Fruit fly (Drosophila melanogaster) whole organism, embryonic: Measurements from ENCODE around the gene sau.

ENCODE experiments used
- Abd-B ChIP-seq: fragments of 200-800 bp; sonication (Bioruptor generic); optimal IDR thresholded peaks from 2 replicates; lab custom pipeline; 2018; ENCODE audit warnings: missing biosample characterization, mild to moderate bottlenecking, missing genetic modification characterization, moderate library complexity
- Blimp-1 ChIP-seq: fragments of 200-800 bp; sonication (Bioruptor generic); optimal IDR thresholded peaks from 3 replicates; lab custom pipeline; 2018; ENCODE audit warnings: missing biosample characterization, missing genetic modification characterization, mild to moderate bottlenecking, moderate library complexity, missing genetic modification reagents
- CG10565 ChIP-seq: fragments of 200-800 bp; sonication (Bioruptor generic); optimal IDR thresholded peaks from 3 replicates; lab custom pipeline; 2016; ENCODE audit warnings: missing biosample characterization, mild to moderate bottlenecking, missing genetic modification characterization
- CG10959 ChIP-seq: fragments of 200-800 bp; sonication (Bioruptor generic); IDR thresholded peaks from 2 replicates; pipeline ENCODE4 v1.3.6; 2022; ENCODE audit warnings: missing biosample characterization, missing genetic modification characterization
- CG11456 ChIP-seq: fragments of 200-800 bp; sonication (Bioruptor generic); IDR thresholded peaks from 3 replicates; pipeline ENCODE4 v1.3.6; 2022; ENCODE audit warnings: missing biosample characterization, missing genetic modification characterization
- CG1233 ChIP-seq: fragments of 200-800 bp; sonication (Bioruptor generic); optimal IDR thresholded peaks from 4 replicates; lab custom pipeline; 2018; ENCODE audit warnings: missing biosample characterization, mild to moderate bottlenecking, missing genetic modification characterization
- CG15479 ChIP-seq: fragments of 200-800 bp; sonication (Bioruptor generic); optimal IDR thresholded peaks from 3 replicates; lab custom pipeline; 2019; ENCODE audit warnings: missing biosample characterization, mild to moderate bottlenecking, missing genetic modification characterization, moderate library complexity
- CG15601 ChIP-seq: fragments of 200-800 bp; sonication (Bioruptor generic); optimal IDR thresholded peaks from 3 replicates; lab custom pipeline; 2019; ENCODE audit warnings: missing biosample characterization, mild to moderate bottlenecking, missing genetic modification characterization, moderate library complexity
- CG17568 ChIP-seq: fragments of 200-800 bp; sonication (Bioruptor generic); optimal IDR thresholded peaks from 2 replicates; lab custom pipeline; 2018; ENCODE audit warnings: missing biosample characterization, mild to moderate bottlenecking, missing genetic modification characterization, moderate library complexity
- CG18619 ChIP-seq: fragments of 200-800 bp; sonication (Bioruptor generic); optimal IDR thresholded peaks from 3 replicates; lab custom pipeline; 2017; ENCODE audit warnings: missing biosample characterization, mild to moderate bottlenecking, missing genetic modification characterization
- CG2116 ChIP-seq: fragments of 200-800 bp; sonication (Bioruptor generic); optimal IDR thresholded peaks from 3 replicates; lab custom pipeline; 2018; ENCODE audit warnings: missing biosample characterization, mild to moderate bottlenecking, missing genetic modification characterization
- CG3281 ChIP-seq: fragments of 200-800 bp; sonication (Bioruptor generic); optimal IDR thresholded peaks from 3 replicates; lab custom pipeline; 2017; ENCODE audit warnings: missing biosample characterization, mild to moderate bottlenecking, missing genetic modification characterization
- CG4854 ChIP-seq: fragments of 200-800 bp; sonication (Bioruptor generic); optimal IDR thresholded peaks from 2 replicates; lab custom pipeline; 2016; ENCODE audit warnings: missing biosample characterization, missing genetic modification characterization, inconsistent platforms
- CG7372 ChIP-seq: fragments of 200-800 bp; sonication (Bioruptor generic); IDR thresholded peaks from 2 replicates; pipeline ENCODE4 v1.3.6; 2022; ENCODE audit warnings: missing biosample characterization, missing genetic modification characterization
- CG7963 ChIP-seq: fragments of 200-800 bp; sonication (Bioruptor generic); IDR thresholded peaks from 3 replicates; pipeline ENCODE4 v1.3.6; 2022; ENCODE audit warnings: missing biosample characterization, missing genetic modification characterization; ENCODE audit not compliant: partially characterized antibody
- CG9727 ChIP-seq: fragments of 200-800 bp; sonication (Bioruptor generic); optimal IDR thresholded peaks from 3 replicates; lab custom pipeline; 2017; ENCODE audit warnings: missing biosample characterization, mild to moderate bottlenecking, missing genetic modification characterization
- CoRest ChIP-seq: fragments of 200-800 bp; sonication (Bioruptor generic); optimal IDR thresholded peaks from 3 replicates; lab custom pipeline; 2018; ENCODE audit warnings: missing biosample characterization, mild to moderate bottlenecking, missing genetic modification characterization, moderate library complexity
- Dek ChIP-seq: fragments of 200-800 bp; sonication (Bioruptor generic); optimal IDR thresholded peaks from 3 replicates; lab custom pipeline; 2019; ENCODE audit warnings: missing biosample characterization, mild to moderate bottlenecking, missing genetic modification characterization, moderate library complexity
- Dfd ChIP-seq, 2 experiments: fragments of >200 bp; optimal IDR thresholded peaks; 2 replicates each; lab custom pipeline; 2017; ENCODE audit warnings: missing biosample characterization in 2 of 2, missing genetic modification characterization in 2 of 2
- Dip3 ChIP-seq: fragments of 200-800 bp; sonication (Bioruptor generic); optimal IDR thresholded peaks from 3 replicates; lab custom pipeline; 2016; ENCODE audit warnings: missing biosample characterization, missing genetic modification characterization
- Elba2 ChIP-seq: fragments of 200-800 bp; sonication (Bioruptor generic); optimal IDR thresholded peaks from 3 replicates; lab custom pipeline; 2016; ENCODE audit warnings: missing biosample characterization, missing genetic modification characterization
- Gug ChIP-seq: fragments of 200-800 bp; sonication (Bioruptor generic); IDR thresholded peaks from 4 replicates; pipeline ENCODE4 v1.3.6; 2022; ENCODE audit warnings: missing biosample characterization, missing genetic modification characterization
- HHEX ChIP-seq: fragments of 200-800 bp; sonication (Bioruptor generic); optimal IDR thresholded peaks from 3 replicates; lab custom pipeline; 2017; ENCODE audit warnings: missing biosample characterization, mild to moderate bottlenecking, missing genetic modification characterization, missing genetic modification reagents
- HLHmδ ChIP-seq: fragments of 200-800 bp; sonication (Bioruptor generic); optimal IDR thresholded peaks from 2 replicates; lab custom pipeline; 2018; ENCODE audit warnings: missing biosample characterization, mild to moderate bottlenecking, missing genetic modification characterization, moderate library complexity
- HmgD ChIP-seq: fragments of 200-800 bp; sonication (Bioruptor generic); optimal IDR thresholded peaks from 3 replicates; lab custom pipeline; 2016; ENCODE audit warnings: missing biosample characterization, missing genetic modification characterization
- MBD-R2 ChIP-seq: fragments of 200-800 bp; sonication (Bioruptor generic); IDR thresholded peaks from 2 replicates; pipeline ENCODE4 v1.3.6; 2022; ENCODE audit warnings: missing biosample characterization, missing genetic modification characterization
- MESR4 ChIP-seq: fragments of 200-800 bp; sonication (Bioruptor generic); optimal IDR thresholded peaks from 2 replicates; lab custom pipeline; 2018; ENCODE audit warnings: missing biosample characterization, mild to moderate bottlenecking, missing genetic modification characterization, moderate library complexity
- Sox102F ChIP-seq: fragments of 200-800 bp; sonication (Bioruptor generic); optimal IDR thresholded peaks from 2 replicates; lab custom pipeline; 2018; ENCODE audit warnings: missing biosample characterization, mild to moderate bottlenecking, missing genetic modification characterization, moderate library complexity
- ab ChIP-seq: fragments of 200-800 bp; sonication (Bioruptor generic); optimal IDR thresholded peaks from 2 replicates; lab custom pipeline; 2016; ENCODE audit warnings: missing biosample characterization, missing genetic modification characterization
- abd-A ChIP-seq: fragments of 200-800 bp; sonication (Bioruptor generic); optimal IDR thresholded peaks from 3 replicates; lab custom pipeline; 2019; ENCODE audit warnings: missing biosample characterization, mild to moderate bottlenecking, missing genetic modification characterization, moderate library complexity
- br ChIP-seq: fragments of >200 bp; optimal IDR thresholded peaks from 2 replicates; lab custom pipeline; 2017
- cato ChIP-seq: fragments of 200-800 bp; sonication (Bioruptor generic); optimal IDR thresholded peaks from 2 replicates; lab custom pipeline; 2016; ENCODE audit warnings: missing biosample characterization, missing genetic modification characterization, borderline replicate concordance
- dpn ChIP-seq, 2 experiments: fragments of 200-800 bp; sonication (Bioruptor generic); optimal IDR thresholded peaks; 3 replicates each; lab custom pipeline; 2016; ENCODE audit warnings: missing biosample characterization in 2 of 2, missing genetic modification characterization in 2 of 2
- grn ChIP-seq: fragments of 200-800 bp; sonication (Bioruptor generic); optimal IDR thresholded peaks from 3 replicates; lab custom pipeline; 2017; ENCODE audit warnings: missing biosample characterization, missing genetic modification characterization
- gt ChIP-seq: fragments of 200-800 bp; sonication (Bioruptor generic); IDR thresholded peaks from 2 replicates; pipeline ENCODE4 v1.3.6; 2022; ENCODE audit warnings: missing biosample characterization, missing genetic modification characterization
- insv ChIP-seq, 2 experiments: fragments of 200-800 bp; sonication (Bioruptor generic); optimal IDR thresholded peaks; 3 replicates each; lab custom pipeline; 2016 to 2018; ENCODE audit warnings: missing biosample characterization in 2 of 2, missing genetic modification characterization in 2 of 2
- maf-S ChIP-seq: fragments of 200-800 bp; sonication (Bioruptor generic); optimal IDR thresholded peaks from 2 replicates; lab custom pipeline; 2016; ENCODE audit warnings: missing biosample characterization, missing genetic modification characterization
- nom ChIP-seq: fragments of 200-800 bp; sonication (Bioruptor generic); optimal IDR thresholded peaks from 2 replicates; lab custom pipeline; 2017; ENCODE audit warnings: missing biosample characterization, missing genetic modification characterization, mild to moderate bottlenecking, moderate library complexity, missing genetic modification reagents
- pnt ChIP-seq: fragments of 200-800 bp; sonication (Bioruptor generic); optimal IDR thresholded peaks from 3 replicates; lab custom pipeline; 2016; ENCODE audit warnings: missing biosample characterization, missing genetic modification characterization
- rib ChIP-seq: fragments of 200-800 bp; sonication (Bioruptor generic); IDR thresholded peaks from 2 replicates; pipeline ENCODE4 v1.3.6; 2022; ENCODE audit warnings: missing biosample characterization, missing genetic modification characterization
- sd ChIP-seq: fragments of 200-800 bp; sonication (Bioruptor generic); optimal IDR thresholded peaks from 3 replicates; lab custom pipeline; 2018; ENCODE audit warnings: missing biosample characterization, mild to moderate bottlenecking, missing genetic modification characterization, moderate library complexity
- sens-2 ChIP-seq: fragments of 200-800 bp; sonication (Bioruptor generic); IDR thresholded peaks from 2 replicates; pipeline ENCODE4 v1.3.6; 2022; ENCODE audit warnings: missing biosample characterization, missing genetic modification characterization
- slbo ChIP-seq: fragments of 200-800 bp; sonication (Bioruptor generic); IDR thresholded peaks from 2 replicates; pipeline ENCODE4 v1.3.6; 2022; ENCODE audit warnings: missing biosample characterization, missing genetic modification characterization
- slou ChIP-seq: fragments of 200-800 bp; sonication (Bioruptor generic); optimal IDR thresholded peaks from 3 replicates; lab custom pipeline; 2016; ENCODE audit warnings: missing biosample characterization, missing genetic modification characterization
- unc-4 ChIP-seq: fragments of 200-800 bp; sonication (Bioruptor generic); IDR thresholded peaks from 2 replicates; pipeline ENCODE4 v1.3.6; 2022; ENCODE audit warnings: missing biosample characterization, missing genetic modification characterization; ENCODE audit not compliant: partially characterized antibody
- unpg ChIP-seq: fragments of 200-800 bp; sonication (Bioruptor generic); optimal IDR thresholded peaks from 3 replicates; lab custom pipeline; 2018; ENCODE audit warnings: missing biosample characterization, mild to moderate bottlenecking, missing genetic modification characterization, moderate library complexity
- z ChIP-seq: fragments of 200-800 bp; sonication (Bioruptor generic); IDR thresholded peaks from 3 replicates; pipeline ENCODE4 v1.3.6; 2022; ENCODE audit warnings: missing biosample characterization, missing genetic modification characterization
- zen2 ChIP-seq: fragments of 200-800 bp; sonication (Bioruptor generic); IDR thresholded peaks from 3 replicates; pipeline ENCODE4 v1.3.6; 2022; ENCODE audit warnings: missing biosample characterization, missing genetic modification characterization; ENCODE audit not compliant: partially characterized antibody
- zf30C ChIP-seq: fragments of 200-800 bp; sonication (Bioruptor generic); optimal IDR thresholded peaks from 3 replicates; lab custom pipeline; 2018; ENCODE audit warnings: missing biosample characterization, mild to moderate bottlenecking, missing genetic modification characterization

Gene sau

DNA sequence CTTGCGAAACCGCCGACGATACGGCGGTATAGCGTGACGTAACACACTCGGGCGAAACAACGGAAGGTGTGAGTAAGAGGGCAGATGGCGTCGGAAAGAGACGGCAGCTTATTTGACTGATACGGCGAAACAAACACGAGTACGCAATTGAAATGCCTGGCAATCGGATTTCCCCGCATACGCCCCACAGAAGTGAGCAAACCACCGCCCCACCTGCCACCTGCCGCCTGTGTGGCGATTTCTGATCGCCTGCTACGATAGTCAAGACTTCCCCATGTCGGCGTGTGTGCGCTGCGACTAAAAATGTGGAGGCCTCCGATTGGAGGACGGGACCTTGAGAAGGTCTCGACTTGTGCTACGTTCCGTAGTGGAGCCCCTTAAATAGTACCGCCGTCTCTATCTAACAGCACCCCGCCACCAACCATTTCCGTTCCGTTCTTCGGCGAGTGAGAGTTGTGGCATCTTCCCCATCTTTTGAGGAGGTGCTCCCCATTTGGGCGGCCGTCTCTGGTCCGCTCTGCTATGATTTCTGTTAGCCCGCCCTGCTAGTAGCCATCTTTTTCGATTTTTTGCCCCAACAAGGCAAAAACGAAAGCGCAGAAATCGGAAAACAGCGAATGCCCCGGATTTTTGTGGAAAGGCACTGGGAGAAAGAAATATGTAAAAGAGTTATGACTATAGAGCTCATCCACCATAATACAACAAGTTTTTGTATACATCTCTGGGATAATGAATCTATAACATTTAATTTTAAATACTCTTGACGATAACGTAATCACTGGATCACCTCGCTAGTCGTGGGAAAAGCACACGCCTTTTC is 27.3 kb upstream of the sau start:
- TF ChIP-seq CG1233 (GFP tag; lab: Kevin White, UChicago) (peak; percentile 75), CG7372 (GFP tag; lab: Robert Waterston, UW) (no peak), zf30C (GFP tag; lab: Kevin White, UChicago) (peak; percentile 80), CG9727 (peak; percentile 85), CG4854 (GFP tag; lab: Kevin White, UChicago) (peak; percentile 82), Blimp-1 (GFP tag; lab: Kevin White, UChicago) (peak; percentile 86), nom (GFP tag; lab: Kevin White, UChicago) (peak; percentile 81), gt (GFP tag; lab: Robert Waterston, UW) (no peak), Elba2 (GFP tag; lab: Kevin White, UChicago) (peak; percentile 41), br (no peak), cato (GFP tag; lab: Kevin White, UChicago) (peak; percentile 70), Dip3 (GFP tag; lab: Kevin White, UChicago) (peak; percentile 89), sens-2 (GFP tag; lab: Robert Waterston, UW) (no peak), slou (GFP tag; lab: Kevin White, UChicago) (no peak), rib (GFP tag; lab: Robert Waterston, UW) (no peak), CG7963 (GFP tag; lab: Robert Waterston, UW) (no peak), MESR4 (GFP tag; lab: Kevin White, UChicago) (peak; percentile 9), maf-S (GFP tag; lab: Kevin White, UChicago) (peak; percentile 82), Dek (tag; lab: Kevin White, UChicago) (peak; percentile 71), HHEX (peak; percentile 82), CoRest (peak; percentile 86), CG11456 (no peak), unpg (GFP tag; lab: Kevin White, UChicago) (peak; percentile 91), MBD-R2 (GFP tag; lab: Robert Waterston, UW) (no peak), HmgD (GFP tag; lab: Kevin White, UChicago) (peak; percentile 44), ab (peak; percentile 55), CG18619 (GFP tag; lab: Kevin White, UChicago) (peak; percentile 76), Gug (GFP tag; lab: Robert Waterston, UW) (peak; percentile 88), CG17568 (GFP tag; lab: Kevin White, UChicago) (peak; percentile 77), CG10959 (GFP tag; lab: Robert Waterston, UW) (no peak), HLHmδ (GFP tag; lab: Kevin White, UChicago) (peak; percentile 65), dpn (GFP tag; optimal IDR thresholded peaks at IDR 0.05; lab: Kevin White, UChicago) (peak; percentile 86 to 91), Sox102F (GFP tag; lab: Kevin White, UChicago) (peak; percentile 89), CG15479 (GFP tag; lab: Kevin White, UChicago) (no peak), sd (tag; lab: Kevin White, UChicago) (peak; percentile 98), CG3281 (peak; percentile 80), abd-A (tag; lab: Kevin White, UChicago) (peak; percentile 84), CG2116 (peak; percentile 53), CG15601 (peak; percentile 84), Abd-B (peak; percentile 80), z (GFP tag; lab: Robert Waterston, UW) (no peak), zen2 (GFP tag; lab: Robert Waterston, UW) (no peak), insv (GFP tag; optimal IDR thresholded peaks at IDR 0.05; lab: Kevin White, UChicago) (no peak), pnt (peak; percentile 87), Dfd (GFP tag; optimal IDR thresholded peaks at IDR 0.05; lab: Kevin White, UChicago) (no peak), unc-4 (GFP tag; lab: Robert Waterston, UW) (no peak), grn (peak; percentile 78), slbo (GFP tag; lab: Robert Waterston, UW) (no peak), CG10565 (GFP tag; lab: Kevin White, UChicago) (peak; percentile 48)
